Fruit fly (Drosophila melanogaster) whole organism, embryonic: Measurements from ENCODE around the gene Cpr67Fa2.

Experiments
- Adf1 ChIP-seq: fragments of 200-800 bp; sonication (Bioruptor generic); IDR thresholded peaks from 2 replicates; pipeline ENCODE4 v1.3.6; 2022; ENCODE audit warnings: missing biosample characterization, missing genetic modification characterization
- CG10366 ChIP-seq: fragments of 200-800 bp; sonication (Bioruptor generic); IDR thresholded peaks from 2 replicates; pipeline ENCODE4 v1.3.6; 2022; ENCODE audit warnings: missing biosample characterization, missing genetic modification characterization
- CG10431 ChIP-seq: fragments of 200-800 bp; sonication (Bioruptor generic); optimal IDR thresholded peaks from 3 replicates; lab custom pipeline; 2018; ENCODE audit warnings: missing biosample characterization, mild to moderate bottlenecking, missing genetic modification characterization
- CG11695 ChIP-seq: fragments of 200-800 bp; sonication (Bioruptor generic); IDR thresholded peaks from 3 replicates; pipeline ENCODE4 v1.3.6; 2022; ENCODE audit warnings: missing biosample characterization, missing genetic modification characterization
- CG12104 ChIP-seq: fragments of 200-800 bp; sonication (Bioruptor generic); optimal IDR thresholded peaks from 3 replicates; lab custom pipeline; 2016; ENCODE audit warnings: missing biosample characterization, missing genetic modification characterization
- CG12299 ChIP-seq: fragments of 200-800 bp; sonication (Bioruptor generic); optimal IDR thresholded peaks from 2 replicates; lab custom pipeline; 2018; ENCODE audit warnings: missing biosample characterization, mild to moderate bottlenecking, missing genetic modification characterization
- CG1603 ChIP-seq: fragments of 200-800 bp; sonication (Bioruptor generic); optimal IDR thresholded peaks from 2 replicates; lab custom pipeline; 2019; ENCODE audit warnings: missing biosample characterization, mild to moderate bottlenecking, missing genetic modification characterization, moderate library complexity
- CG16813 ChIP-seq: fragments of 200-800 bp; sonication (Bioruptor generic); IDR thresholded peaks from 3 replicates; pipeline ENCODE4 v1.3.6; 2022; ENCODE audit warnings: missing biosample characterization, missing genetic modification characterization; ENCODE audit not compliant: partially characterized antibody
- CG17186 ChIP-seq: fragments of 200-800 bp; sonication (Bioruptor generic); optimal IDR thresholded peaks from 3 replicates; lab custom pipeline; 2017; ENCODE audit warnings: missing biosample characterization, missing genetic modification reagents, missing genetic modification characterization
- CG17361 ChIP-seq: fragments of 200-800 bp; sonication (Bioruptor generic); IDR thresholded peaks from 3 replicates; pipeline ENCODE4 v1.3.6; 2022; ENCODE audit warnings: missing biosample characterization, missing genetic modification characterization
- CG17568 ChIP-seq: fragments of 200-800 bp; sonication (Bioruptor generic); optimal IDR thresholded peaks from 2 replicates; lab custom pipeline; 2018; ENCODE audit warnings: missing biosample characterization, mild to moderate bottlenecking, missing genetic modification characterization, moderate library complexity
- CG1832 ChIP-seq: fragments of 200-800 bp; sonication (Bioruptor generic); optimal IDR thresholded peaks from 2 replicates; lab custom pipeline; 2017; ENCODE audit warnings: missing biosample characterization, mild to moderate bottlenecking, missing genetic modification characterization, inconsistent platforms
- CG18476 ChIP-seq: fragments of 200-800 bp; sonication (Bioruptor generic); optimal IDR thresholded peaks from 2 replicates; lab custom pipeline; 2016; ENCODE audit warnings: missing biosample characterization, mild to moderate bottlenecking, missing genetic modification characterization
- CG18599 ChIP-seq: fragments of 200-800 bp; sonication (Bioruptor generic); optimal IDR thresholded peaks from 3 replicates; lab custom pipeline; 2017; ENCODE audit warnings: missing biosample characterization, missing genetic modification characterization, mild to moderate bottlenecking, moderate library complexity, missing genetic modification reagents
- CG31224 ChIP-seq: fragments of 200-800 bp; sonication (Bioruptor generic); IDR thresholded peaks from 2 replicates; pipeline ENCODE4 v1.3.6; 2022; ENCODE audit warnings: missing biosample characterization, missing genetic modification characterization
- CG3995 ChIP-seq: fragments of 200-800 bp; sonication (Bioruptor generic); optimal IDR thresholded peaks from 3 replicates; lab custom pipeline; 2016; ENCODE audit warnings: missing biosample characterization, missing genetic modification characterization
- CG43689 ChIP-seq: fragments of 200-800 bp; sonication (Bioruptor generic); IDR thresholded peaks from 2 replicates; pipeline ENCODE4 v1.3.6; 2022; ENCODE audit warnings: missing biosample characterization, missing genetic modification characterization
- CG4730 ChIP-seq: fragments of 200-800 bp; sonication (Bioruptor generic); IDR thresholded peaks from 2 replicates; pipeline ENCODE4 v1.3.6; 2022; ENCODE audit warnings: missing biosample characterization, missing genetic modification characterization
- CG5180 ChIP-seq: fragments of 200-800 bp; sonication (Bioruptor generic); optimal IDR thresholded peaks from 3 replicates; lab custom pipeline; 2017; ENCODE audit warnings: missing biosample characterization, missing genetic modification characterization, mild to moderate bottlenecking, moderate library complexity, missing genetic modification reagents
- CG5245 ChIP-seq: fragments of 200-800 bp; sonication (Bioruptor generic); optimal IDR thresholded peaks from 3 replicates; lab custom pipeline; 2016; ENCODE audit warnings: missing biosample characterization, missing genetic modification characterization
- CG7745 ChIP-seq: fragments of 200-800 bp; sonication (Bioruptor generic); optimal IDR thresholded peaks from 2 replicates; lab custom pipeline; 2018; ENCODE audit warnings: missing biosample characterization, mild to moderate bottlenecking, missing genetic modification characterization, moderate library complexity
- CG7963 ChIP-seq: fragments of 200-800 bp; sonication (Bioruptor generic); IDR thresholded peaks from 3 replicates; pipeline ENCODE4 v1.3.6; 2022; ENCODE audit warnings: missing biosample characterization, missing genetic modification characterization; ENCODE audit not compliant: partially characterized antibody
- Camta ChIP-seq: fragments of 200-800 bp; sonication (Bioruptor generic); optimal IDR thresholded peaks from 2 replicates; lab custom pipeline; 2016; ENCODE audit warnings: missing biosample characterization, missing genetic modification characterization
- Dll ChIP-seq: fragments of 200-800 bp; sonication (Bioruptor generic); IDR thresholded peaks from 4 replicates; pipeline ENCODE4 v1.3.6; 2022; ENCODE audit warnings: missing biosample characterization, missing genetic modification characterization; ENCODE audit not compliant: partially characterized antibody
- E2f1 ChIP-seq: fragments of 200-800 bp; sonication (Bioruptor generic); IDR thresholded peaks from 2 replicates; pipeline ENCODE4 v1.3.6; 2022; ENCODE audit warnings: missing biosample characterization, missing genetic modification characterization
- Ets65A ChIP-seq: fragments of 200-800 bp; sonication (Bioruptor generic); peaks from one replicate; lab custom pipeline; 2016; ENCODE audit warnings: missing biosample characterization, missing genetic modification characterization
- Gsc ChIP-seq: fragments of 200-800 bp; sonication (Bioruptor generic); IDR thresholded peaks from 2 replicates; pipeline ENCODE4 v1.3.6; 2022; ENCODE audit warnings: missing biosample characterization, missing genetic modification characterization
- Oli ChIP-seq: fragments of 200-800 bp; sonication (Bioruptor generic); optimal IDR thresholded peaks from 2 replicates; lab custom pipeline; 2018; ENCODE audit warnings: missing biosample characterization, mild to moderate bottlenecking, missing genetic modification characterization, moderate library complexity
- Pdp1 ChIP-seq, 2 experiments: fragments of 200-800 bp; sonication (Bioruptor generic); optimal IDR thresholded peaks; 3 replicates each; lab custom pipeline; 2016; ENCODE audit warnings: missing biosample characterization in 2 of 2, missing genetic modification characterization in 2 of 2, mild to moderate bottlenecking in 1 of 2, moderate library complexity in 1 of 2
- Sox100B ChIP-seq: fragments of 200-800 bp; sonication (Bioruptor generic); optimal IDR thresholded peaks from 3 replicates; lab custom pipeline; 2018; ENCODE audit warnings: missing biosample characterization, mild to moderate bottlenecking, missing genetic modification characterization
- Tbp ChIP-seq: fragments of >200 bp; optimal IDR thresholded peaks from 2 replicates; lab custom pipeline; 2018; ENCODE audit warnings: missing biosample characterization, missing genetic modification characterization
- amos ChIP-seq: fragments of 200-800 bp; sonication (Bioruptor generic); IDR thresholded peaks from 2 replicates; pipeline ENCODE4 v1.3.6; 2022; ENCODE audit warnings: missing biosample characterization, missing genetic modification characterization; ENCODE audit not compliant: partially characterized antibody
- fru ChIP-seq: fragments of >200 bp; optimal IDR thresholded peaks from 2 replicates; lab custom pipeline; 2017
- gro ChIP-seq: fragments of 200-800 bp; sonication (Bioruptor generic); optimal IDR thresholded peaks from 2 replicates; lab custom pipeline; 2016; ENCODE audit warnings: missing biosample characterization, missing genetic modification characterization
- kah ChIP-seq: fragments of 200-800 bp; sonication (Bioruptor generic); optimal IDR thresholded peaks from 2 replicates; lab custom pipeline; 2018; ENCODE audit warnings: missing biosample characterization, mild to moderate bottlenecking, missing genetic modification characterization
- ken ChIP-seq: fragments of 200-800 bp; sonication (Bioruptor generic); IDR thresholded peaks from 3 replicates; pipeline ENCODE4 v1.3.6; 2022; ENCODE audit warnings: missing biosample characterization, missing genetic modification characterization
- lmd ChIP-seq: fragments of 200-800 bp; sonication (Bioruptor generic); IDR thresholded peaks from 2 replicates; pipeline ENCODE4 v1.3.6; 2022; ENCODE audit warnings: missing biosample characterization, missing genetic modification characterization
- nau ChIP-seq: fragments of 200-800 bp; sonication (Bioruptor generic); optimal IDR thresholded peaks from 3 replicates; lab custom pipeline; 2017; ENCODE audit warnings: missing biosample characterization, mild to moderate bottlenecking, missing genetic modification characterization, missing genetic modification reagents
- nmo ChIP-seq: fragments of 200-800 bp; sonication (Bioruptor generic); optimal IDR thresholded peaks from 2 replicates; lab custom pipeline; 2018; ENCODE audit warnings: missing biosample characterization, mild to moderate bottlenecking, missing genetic modification characterization, moderate library complexity
- phol ChIP-seq: fragments of 200-800 bp; sonication (Bioruptor generic); optimal IDR thresholded peaks from 3 replicates; lab custom pipeline; 2018; ENCODE audit warnings: missing biosample characterization, mild to moderate bottlenecking, missing genetic modification characterization, moderate library complexity
- prd ChIP-seq, 3 experiments: fragments of >200 bp in 2 of 3; fragments of 200-800 bp in 1 of 3; sonication (Bioruptor generic) in 1 of 3; optimal IDR thresholded peaks in 2 of 3; IDR thresholded peaks in 1 of 3; 2 replicates in 2 of 3; 3 replicates in 1 of 3; pipeline versions ENCODE4 v1.3.6 to Lab custom; 2017 to 2022; ENCODE audit warnings: missing biosample characterization in 1 of 3, missing genetic modification characterization in 1 of 3
- slp2 ChIP-seq: fragments of 200-800 bp; sonication (Bioruptor generic); optimal IDR thresholded peaks from 2 replicates; lab custom pipeline; 2016; ENCODE audit warnings: missing biosample characterization, missing genetic modification characterization
- stc ChIP-seq: fragments of 200-800 bp; sonication (Bioruptor generic); IDR thresholded peaks from 2 replicates; pipeline ENCODE4 v1.3.6; 2022; ENCODE audit warnings: missing biosample characterization, missing genetic modification characterization
- stwl ChIP-seq: fragments of 200-800 bp; sonication (Bioruptor generic); optimal IDR thresholded peaks from 3 replicates; lab custom pipeline; 2018; ENCODE audit warnings: missing biosample characterization, mild to moderate bottlenecking, missing genetic modification characterization, moderate library complexity
- toy ChIP-seq: fragments of 200-800 bp; sonication (Bioruptor generic); IDR thresholded peaks from 2 replicates; pipeline ENCODE4 v1.3.6; 2022; ENCODE audit warnings: missing biosample characterization, missing genetic modification characterization
- tup ChIP-seq: fragments of 200-800 bp; sonication (Bioruptor generic); optimal IDR thresholded peaks from 2 replicates; lab custom pipeline; 2016; ENCODE audit warnings: missing biosample characterization, mild to moderate bottlenecking, missing genetic modification characterization, moderate library complexity
- yki ChIP-seq: fragments of >200 bp; optimal IDR thresholded peaks from 3 replicates; lab custom pipeline; 2018

Gene Cpr67Fa2

dm6 chr3L:10885711-10886272 is 5.7 kb upstream of the Cpr67Fa2 start (continued):
- no peak for TF ChIP-seq prd (optimal IDR thresholded peaks at IDR 0.05; lab: Kevin White, UChicago)
- TF ChIP-seq prd (GFP tag; IDR thresholded peaks at IDR 0.05; lab: Robert Waterston, UW): no peak
- peak in 1 of 2 experiments; percentile 91 for TF ChIP-seq Pdp1 (GFP tag; optimal IDR thresholded peaks at IDR 0.05; lab: Kevin White, UChicago)
- TF ChIP-seq CG11695 (GFP tag; lab: Robert Waterston, UW): no peak
- TF ChIP-seq stc (GFP tag; lab: Robert Waterston, UW): no peak
- no peak for TF ChIP-seq CG18599
- TF ChIP-seq fru: no peak
- TF ChIP-seq CG1603: peak; percentile 48
- no peak for TF ChIP-seq Gsc
- peak; percentile 19 for TF ChIP-seq nmo

dm6 chr3L:10886371-10886770 is 5.1 kb upstream of the Cpr67Fa2 start, which contains the start of gene OXA1L:
OXA1L (minus strand) TSS chr3L:10886471.
- TF ChIP-seq CG5180 (GFP tag; lab: Kevin White, UChicago) (no peak), CG17568 (GFP tag; lab: Kevin White, UChicago) (no peak), Gsc (no peak), kah (GFP tag; lab: Kevin White, UChicago) (no peak), Dll (no peak), CG4730 (GFP tag; lab: Robert Waterston, UW) (no peak), CG17186 (no peak), CG7745 (tag; lab: Kevin White, UChicago) (no peak), amos (GFP tag; lab: Robert Waterston, UW) (no peak), lmd (GFP tag; lab: Robert Waterston, UW) (no peak), CG1832 (no peak)

dm6 chr3L:10889000-10889691 is 2.4 kb upstream of the Cpr67Fa2 start:
- TF ChIP-seq ken: no peak; the same call in 2 of the 3 replicates
- no peak for TF ChIP-seq CG18476
- no peak for TF ChIP-seq CG31224 (GFP tag; lab: Robert Waterston, UW)
- peak; percentile 26 for TF ChIP-seq Oli (tag; lab: Kevin White, UChicago)
- TF ChIP-seq tup (GFP tag; lab: Kevin White, UChicago): no peak
- no peak for TF ChIP-seq CG3995 (GFP tag; lab: Kevin White, UChicago)
- TF ChIP-seq yki: no peak
- TF ChIP-seq CG7963 (GFP tag; lab: Robert Waterston, UW): no peak
- no peak for TF ChIP-seq slp2 (GFP tag; lab: Kevin White, UChicago)
- TF ChIP-seq CG10366: no peak
- TF ChIP-seq Sox100B (GFP tag; lab: Kevin White, UChicago): peak; percentile 39
- peak; percentile 23 for TF ChIP-seq phol (tag; lab: Kevin White, UChicago)
- TF ChIP-seq CG5245 (GFP tag; lab: Kevin White, UChicago): no peak
- TF ChIP-seq stwl (tag; lab: Kevin White, UChicago): no peak
- 0 out of 3 replicates have a peak, but pooled peaks have one; percentile 24 for TF ChIP-seq CG17361 (GFP tag; lab: Robert Waterston, UW)
- no peak for TF ChIP-seq CG17568 (GFP tag; lab: Kevin White, UChicago)
- TF ChIP-seq CG16813 (GFP tag; lab: Robert Waterston, UW): no peak
- TF ChIP-seq CG43689: no peak
- TF ChIP-seq nau (GFP tag; lab: Kevin White, UChicago): no peak
- no peak for TF ChIP-seq CG10431 (GFP tag; lab: Kevin White, UChicago)
- no peak for TF ChIP-seq CG12299 (tag; lab: Kevin White, UChicago)
- TF ChIP-seq Adf1 (GFP tag; lab: Robert Waterston, UW): no peak
- no peak for TF ChIP-seq CG11695 (GFP tag; lab: Robert Waterston, UW)
- no peak for TF ChIP-seq toy (GFP tag; lab: Robert Waterston, UW)
- TF ChIP-seq CG12104: no peak
- peak; percentile 13 for TF ChIP-seq Ets65A
- TF ChIP-seq E2f1 (GFP tag; lab: Robert Waterston, UW): no peak
- TF ChIP-seq gro: no peak
- TF ChIP-seq Tbp: no peak
- no peak for TF ChIP-seq Camta (GFP tag; lab: Kevin White, UChicago)
